Worm (Caenorhabditis elegans) whole organism, L1 larva: ENCODE measurements around the gene C12D5.5.

Experiments
- aly-2 ChIP-seq: fragments of 150-350 bp; optimal IDR thresholded peaks from 2 replicates; lab custom pipeline; 2014; ENCODE audit warnings: missing biosample characterization, missing genetic modification characterization
- ama-1 ChIP-seq: fragments of 150-350 bp; optimal IDR thresholded peaks from 2 replicates; lab custom pipeline; 2014
- blmp-1 ChIP-seq: fragments of 150-350 bp; optimal IDR thresholded peaks from 2 replicates; lab custom pipeline; 2014; ENCODE audit warnings: missing biosample characterization, missing genetic modification characterization
- ceh-82 ChIP-seq, 3 experiments: fragments of 150-350 bp in 1 of 3; sonication (generic microtip) in 2 of 3; optimal IDR thresholded peaks; 2 replicates each; lab custom pipeline; 2014 to 2017; ENCODE audit warnings: missing biosample characterization in 3 of 3, missing genetic modification characterization in 3 of 3
- ces-1 ChIP-seq: fragments of 150-350 bp; optimal IDR thresholded peaks from 2 replicates; lab custom pipeline; 2014; ENCODE audit warnings: missing biosample characterization, missing genetic modification reagents, missing genetic modification characterization
- dpl-1 ChIP-seq, 3 experiments: fragments of 150-350 bp in 2 of 3; sonication (generic microtip) in 1 of 3; optimal IDR thresholded peaks; 2 replicates each; lab custom pipeline; 2014 to 2017; ENCODE audit warnings: missing biosample characterization in 3 of 3, missing genetic modification characterization in 3 of 3, missing genetic modification reagents in 3 of 3
- ets-5 ChIP-seq: fragments of 200-800 bp; sonication (Bioruptor generic); IDR thresholded peaks from 2 replicates; pipeline ENCODE4 v1.3.6; 2022; ENCODE audit warnings: missing genetic modification characterization, missing compliant biosample characterization
- lir-3 ChIP-seq: sonication (generic microtip); optimal IDR thresholded peaks from 2 replicates; lab custom pipeline; 2016; ENCODE audit warnings: mild to moderate bottlenecking, missing genetic modification characterization, moderate library complexity, missing compliant biosample characterization; ENCODE audit not compliant: poor library complexity
- nhr-11 ChIP-seq: fragments of 150-350 bp; optimal IDR thresholded peaks from 2 replicates; lab custom pipeline; 2014; ENCODE audit warnings: missing biosample characterization, missing genetic modification characterization
- xbp-1 ChIP-seq: sonication (generic microtip); optimal IDR thresholded peaks from 2 replicates; lab custom pipeline; 2016; ENCODE audit warnings: missing genetic modification characterization, missing compliant biosample characterization

DNA sequence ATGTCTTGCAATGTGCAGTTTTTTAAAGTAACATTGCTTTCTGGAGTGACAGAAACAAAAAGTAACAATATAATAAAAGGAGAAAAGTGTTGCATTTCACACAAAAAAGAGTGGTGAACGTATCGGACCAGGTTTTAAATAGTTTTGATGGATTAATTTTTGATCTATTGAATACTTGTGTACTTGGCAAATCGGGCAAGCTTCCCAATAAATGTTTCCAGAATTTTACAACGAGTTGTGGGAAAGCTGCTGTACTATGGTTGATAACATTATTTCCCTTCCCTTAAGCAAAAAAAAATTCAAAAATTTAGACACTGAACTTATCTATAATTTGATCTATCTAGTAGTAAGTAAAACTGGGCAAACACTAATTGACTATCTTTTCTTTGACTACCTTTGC is 25.4 kb downstream of the C12D5.5 start, which contains the start of gene C12D5.10:
- TF ChIP-seq nhr-11 (tag; lab: Kevin White, UChicago) (no peak), ceh-82 (tag; optimal IDR thresholded peaks at IDR 0.05; lab: Kevin White, UChicago) (no peak), ama-1 (no peak), dpl-1 (GFP tag; optimal IDR thresholded peaks at IDR 0.05; lab: Kevin White, UChicago) (no peak), blmp-1 (no peak), ets-5 (no peak), lir-3 (tag; lab: Kevin White, UChicago) (no peak), ces-1 (GFP tag; lab: Kevin White, UChicago) (no peak), xbp-1 (tag; lab: Kevin White, UChicago) (no peak), aly-2 (tag; lab: Kevin White, UChicago) (no peak)
